Worm (Caenorhabditis elegans): ENCODE data around the gene srx-9.

Gene srx-9

ce11 chrV:7387755-7388154 is 7.5 kb downstream of the srx-9 start, which contains the start of gene C02H6.3:
Gene C02H6.3 (minus strand): TSS chrV:7387855.
- TF ChIP-seq nhr-90 (tag; optimal IDR thresholded peaks at IDR 0.05; ENCODE audit: poor library complexity) (no peak), vab-15 (tag; optimal IDR thresholded peaks at IDR 0.05) (no peak), nhr-47 (tag; optimal IDR thresholded peaks at IDR 0.05) (no peak), mab-9 (GFP tag; IDR thresholded peaks at IDR 0.05) (no peak), ztf-4 (tag; optimal IDR thresholded peaks at IDR 0.05) (no peak), ztf-11 (tag; optimal IDR thresholded peaks at IDR 0.05) (no peak), efl-1 (optimal IDR thresholded peaks at IDR 0.05) (no peak), efl-1 (GFP tag; optimal IDR thresholded peaks at IDR 0.05 in 1 of 2) (no peak), mdl-1 (tag; optimal IDR thresholded peaks at IDR 0.05) (no peak), nhr-84 (tag; optimal IDR thresholded peaks at IDR 0.05) (no peak), sox-4 (tag; optimal IDR thresholded peaks at IDR 0.05) (no peak), ces-1 (GFP tag; optimal IDR thresholded peaks at IDR 0.05) (no peak), ets-5 (GFP tag; IDR thresholded peaks at IDR 0.05) (no peak), ceh-82 (tag; optimal IDR thresholded peaks at IDR 0.05) (no peak), lir-3 (tag; optimal IDR thresholded peaks at IDR 0.05; ENCODE audit: poor library complexity) (no peak), hlh-17 (GFP tag; optimal IDR thresholded peaks at IDR 0.05; ENCODE audit: borderline replicate concordance) (no peak), elt-3 (tag; optimal IDR thresholded peaks at IDR 0.05) (no peak), nhr-77 (tag; optimal IDR thresholded peaks at IDR 0.05) (no peak), C16A3.4 (tag; optimal IDR thresholded peaks at IDR 0.05) (no peak), ceh-8 (GFP tag; optimal IDR thresholded peaks at IDR 0.05) (no peak)

DNA sequence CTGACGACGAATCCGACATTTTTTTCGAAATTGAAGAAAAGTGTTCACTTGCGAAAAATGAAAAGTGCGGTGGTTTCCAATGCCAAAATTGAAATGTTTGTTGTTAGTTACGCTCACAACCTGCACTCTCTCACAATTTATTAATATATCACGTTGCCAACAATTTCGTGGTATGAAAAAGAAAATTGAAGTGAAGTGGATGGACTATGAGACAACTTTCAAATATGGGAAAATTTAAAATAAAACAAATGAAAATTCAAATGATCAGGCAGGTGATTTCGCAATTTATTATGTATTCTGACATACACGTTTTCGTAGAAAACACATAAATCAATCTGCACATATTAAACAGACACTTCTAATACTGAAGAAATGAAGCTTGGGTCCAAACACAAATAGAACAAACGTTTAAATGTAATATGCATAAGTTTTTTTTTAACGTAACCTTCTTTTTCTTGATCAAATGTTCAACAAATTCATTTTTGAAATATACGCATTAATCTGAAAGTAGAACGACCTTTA is 9.1 kb downstream of the srx-9 start, which contains the start of gene srp-6:
Gene srp-6, minus strand, starts transcription at position 51 of the 522 bp plus-strand sequence.
- TF ChIP-seq F16B12.6 (tag; optimal IDR thresholded peaks at IDR 0.05) (no peak), hlh-4 (tag; optimal IDR thresholded peaks at IDR 0.05) (peak; percentile 57), unc-130 (tag; optimal IDR thresholded peaks at IDR 0.05) (no peak), efl-1 (optimal IDR thresholded peaks at IDR 0.05) (no peak), efl-1 (GFP tag; optimal IDR thresholded peaks at IDR 0.05 in 1 of 2) (peak in 1 of 2 experiments; percentile 5), blmp-1 (tag; optimal IDR thresholded peaks at IDR 0.05) (peak; percentile 35), nhr-71 (tag; optimal IDR thresholded peaks at IDR 0.05) (peak; percentile 47), Y116A8C.19 (tag; optimal IDR thresholded peaks at IDR 0.05; ENCODE audit: borderline replicate concordance) (no peak), ets-5 (GFP tag; IDR thresholded peaks at IDR 0.05) (no peak), fkh-8 (tag; optimal IDR thresholded peaks at IDR 0.05) (peak; percentile 42), lsy-2 (tag; optimal IDR thresholded peaks at IDR 0.05) (no peak), C04F5.9 (tag; optimal IDR thresholded peaks at IDR 0.05) (no peak), lin-14 (GFP tag; optimal IDR thresholded peaks at IDR 0.05) (peak; percentile 37), sup-37 (GFP tag; optimal IDR thresholded peaks at IDR 0.05) (no peak), mab-9 (GFP tag; IDR thresholded peaks at IDR 0.05) (no peak)

- TF ChIP-seq blmp-1 (tag; optimal IDR thresholded peaks at IDR 0.05) (peak; percentile 22), tlp-1 (tag; optimal IDR thresholded peaks at IDR 0.05) (no peak), nhr-85 (tag) (peak; percentile 63)
Measured at ce11 chrV:7381008-7381407, 14.3 kb downstream of the srx-9 start, which contains the start of gene C03G6.17. Gene C03G6.17 (minus strand): TSS chrV:7381108.

ce11 chrV:7379384-7379783 is 15.9 kb downstream of the srx-9 start, which contains the start of gene srsx-24:
Gene srsx-24 (minus strand): TSS chrV:7379484.
- TF ChIP-seq egl-27 (tag; optimal IDR thresholded peaks at IDR 0.05) = no peak
- TF ChIP-seq ceh-8 (GFP tag; optimal IDR thresholded peaks at IDR 0.05) = peak; percentile 40
- TF ChIP-seq xbp-1 (tag; optimal IDR thresholded peaks at IDR 0.05) = no peak

Data from whole organism, L1 larva.